Fruit fly (Drosophila melanogaster) S2 (cell line): Measurements from ENCODE around the gene Hsp60B.
A peak's percentile ranks its signal among the peaks of the same experiment; 100 is the strongest.

Source experiments
- CG8478 ChIP-seq: fragments of >200 bp; optimal IDR thresholded peaks from 2 replicates; lab custom pipeline; 2018
- CTCF ChIP-seq, 2 experiments: fragments of >200 bp; optimal IDR thresholded peaks; 2 replicates each; lab custom pipeline; 2018

dm6 chr2L:745785-746184 lies 17.6 kb downstream of the Hsp60B start:
- TF ChIP-seq CTCF (optimal IDR thresholded peaks at IDR 0.05; lab: Kevin White, UChicago) (peak in 1 of 2 experiments; percentile 0), CG8478 (no peak)
